Worm (Caenorhabditis elegans) whole organism, young adult: ENCODE data around the gene nfm-1.

Source experiments
- C17E4.6 ChIP-seq: fragments of 200-800 bp; sonication (Bioruptor generic); IDR thresholded peaks from 2 replicates; pipeline ENCODE4 v1.3.6; 2022; ENCODE audit warnings: missing genetic modification reagents, missing genetic modification characterization, missing compliant biosample characterization
- F10E7.11 ChIP-seq: sonication (generic microtip); optimal IDR thresholded peaks from 2 replicates; lab custom pipeline; 2017; ENCODE audit warnings: mild to moderate bottlenecking, missing genetic modification characterization, moderate library complexity, missing compliant biosample characterization
- F22D6.2 ChIP-seq: sonication (generic microtip); optimal IDR thresholded peaks from 2 replicates; lab custom pipeline; 2016; ENCODE audit warnings: mild to moderate bottlenecking, missing genetic modification characterization, missing compliant biosample characterization
- F33H1.4 ChIP-seq: fragments of 200-800 bp; sonication (Bioruptor generic); IDR thresholded peaks from 2 replicates; pipeline ENCODE4 v1.3.6; 2022; ENCODE audit warnings: missing genetic modification reagents, missing genetic modification characterization, missing compliant biosample characterization
- F52B5.7 ChIP-seq: sonication (generic microtip); optimal IDR thresholded peaks from 2 replicates; lab custom pipeline; 2016; ENCODE audit warnings: mild to moderate bottlenecking, missing genetic modification characterization, missing compliant biosample characterization
- F55B11.4 ChIP-seq: sonication (generic microtip); optimal IDR thresholded peaks from 2 replicates; lab custom pipeline; 2016; ENCODE audit warnings: missing compliant biosample characterization, missing genetic modification characterization, borderline replicate concordance; ENCODE audit not compliant: insufficient read depth
- K11D2.4 ChIP-seq: fragments of 200-800 bp; sonication (Bioruptor generic); IDR thresholded peaks from 2 replicates; pipeline ENCODE4 v1.3.6; 2022; ENCODE audit warnings: missing genetic modification reagents, missing genetic modification characterization, missing compliant biosample characterization
- Y56A3A.18 ChIP-seq: fragments of 200-800 bp; sonication (Bioruptor generic); IDR thresholded peaks from 2 replicates; pipeline ENCODE4 v1.3.6; 2022; ENCODE audit warnings: missing genetic modification reagents, missing genetic modification characterization, missing compliant biosample characterization
- ZK185.1 ChIP-seq: sonication (generic microtip); optimal IDR thresholded peaks from 2 replicates; lab custom pipeline; 2016; ENCODE audit warnings: mild to moderate bottlenecking, missing genetic modification characterization, missing compliant biosample characterization; ENCODE audit not compliant: poor library complexity, severe bottlenecking
- akir-1 ChIP-seq: fragments of 200-800 bp; sonication (Bioruptor generic); optimal IDR thresholded peaks from 2 replicates; lab custom pipeline; 2018; ENCODE audit warnings: mild to moderate bottlenecking, missing genetic modification characterization, moderate library complexity, missing compliant biosample characterization
- attf-3 ChIP-seq: fragments of 200-800 bp; sonication (Bioruptor generic); conservative IDR thresholded peaks from 2 replicates; pipeline ENCODE4 v1.3.6; 2022; ENCODE audit warnings: missing genetic modification reagents, missing genetic modification characterization, missing compliant biosample characterization
- ccch-3 ChIP-seq: fragments of 200-800 bp; sonication (Bioruptor generic); optimal IDR thresholded peaks from 2 replicates; lab custom pipeline; 2018; ENCODE audit warnings: mild to moderate bottlenecking, missing genetic modification characterization, missing compliant biosample characterization
- ceh-40 ChIP-seq: fragments of 200-800 bp; sonication (Bioruptor generic); IDR thresholded peaks from 2 replicates; pipeline ENCODE4 v1.3.6; 2022; ENCODE audit warnings: missing genetic modification characterization, missing compliant biosample characterization
- die-1 ChIP-seq: sonication (generic microtip); optimal IDR thresholded peaks from 2 replicates; lab custom pipeline; 2016; ENCODE audit warnings: missing genotype, mild to moderate bottlenecking, missing genetic modification characterization, missing compliant biosample characterization
- dpff-1 ChIP-seq: sonication (generic microtip); optimal IDR thresholded peaks from 2 replicates; lab custom pipeline; 2017; ENCODE audit warnings: mild to moderate bottlenecking, missing genetic modification characterization, missing compliant biosample characterization
- egl-18 ChIP-seq: fragments of 200-800 bp; sonication (Bioruptor generic); IDR thresholded peaks from 2 replicates; pipeline ENCODE4 v1.3.6; 2022; ENCODE audit warnings: missing genetic modification reagents, missing genetic modification characterization, missing compliant biosample characterization
- egl-44 ChIP-seq: fragments of 200-800 bp; sonication (Bioruptor generic); IDR thresholded peaks from 2 replicates; pipeline ENCODE4 v1.3.6; 2022; ENCODE audit warnings: missing genetic modification reagents, missing genetic modification characterization, missing compliant biosample characterization
- egrh-3 ChIP-seq: fragments of 200-800 bp; sonication (Bioruptor generic); IDR thresholded peaks from 2 replicates; pipeline ENCODE4 v1.3.6; 2022; ENCODE audit warnings: missing genetic modification reagents, missing genetic modification characterization, missing compliant biosample characterization
- ekl-4 ChIP-seq: fragments of 200-800 bp; sonication (Bioruptor generic); IDR thresholded peaks from 2 replicates; pipeline ENCODE4 v1.3.6; 2022; ENCODE audit warnings: missing genetic modification reagents, missing genetic modification characterization, missing compliant biosample characterization
- fkh-3 ChIP-seq: sonication (generic microtip); optimal IDR thresholded peaks from 2 replicates; lab custom pipeline; 2016; ENCODE audit warnings: mild to moderate bottlenecking, missing genetic modification characterization, missing compliant biosample characterization
- gei-17 ChIP-seq: fragments of 200-800 bp; sonication (Bioruptor generic); optimal IDR thresholded peaks from 2 replicates; lab custom pipeline; 2018; ENCODE audit warnings: mild to moderate bottlenecking, missing genetic modification characterization, missing compliant biosample characterization
- him-1 ChIP-seq: sonication (generic microtip); optimal IDR thresholded peaks from 2 replicates; lab custom pipeline; 2016; ENCODE audit warnings: missing genotype, missing genetic modification reagents, missing genetic modification characterization, missing compliant biosample characterization
- lin-26 ChIP-seq: fragments of 200-800 bp; sonication (Bioruptor generic); IDR thresholded peaks from 2 replicates; pipeline ENCODE4 v1.3.6; 2022; ENCODE audit warnings: missing genetic modification reagents, missing genetic modification characterization, missing compliant biosample characterization
- lin-35 ChIP-seq, 3 experiments: fragments of 150-350 bp in 2 of 3; sonication (generic microtip) in 1 of 3; optimal IDR thresholded peaks; 2 replicates each; lab custom pipeline; 2014 to 2018; ENCODE audit warnings: missing biosample characterization in 3 of 3, missing genetic modification characterization in 3 of 3, missing genetic modification reagents in 3 of 3
- lir-1 ChIP-seq: fragments of 200-800 bp; sonication (Bioruptor generic); conservative IDR thresholded peaks from 2 replicates; pipeline ENCODE4 v1.3.6; 2022; ENCODE audit warnings: missing genetic modification reagents, missing genetic modification characterization, missing compliant biosample characterization
- lsy-27 ChIP-seq: sonication (generic microtip); optimal IDR thresholded peaks from 2 replicates; lab custom pipeline; 2017; ENCODE audit warnings: missing genetic modification characterization, mild to moderate bottlenecking, missing compliant biosample characterization, antibody characterized with exemption, missing genotype, borderline replicate concordance; ENCODE audit not compliant: insufficient read depth
- madf-10 ChIP-seq: sonication (generic microtip); optimal IDR thresholded peaks from 2 replicates; lab custom pipeline; 2016; ENCODE audit warnings: mild to moderate bottlenecking, missing genetic modification characterization, missing compliant biosample characterization
- madf-6 ChIP-seq: fragments of 200-800 bp; sonication (Bioruptor generic); IDR thresholded peaks from 2 replicates; pipeline ENCODE4 v1.3.6; 2022; ENCODE audit warnings: missing genetic modification reagents, missing genetic modification characterization, missing compliant biosample characterization
- madf-8 ChIP-seq: fragments of 200-800 bp; sonication (Bioruptor generic); conservative IDR thresholded peaks from 2 replicates; pipeline ENCODE4 v1.3.6; 2022; ENCODE audit warnings: missing genetic modification reagents, missing genetic modification characterization, missing compliant biosample characterization
- mcd-1 ChIP-seq: fragments of 200-800 bp; sonication (Bioruptor generic); IDR thresholded peaks from 2 replicates; pipeline ENCODE4 v1.3.6; 2022; ENCODE audit warnings: missing genetic modification reagents, missing genetic modification characterization, missing compliant biosample characterization
- nfya-2 ChIP-seq: fragments of 200-800 bp; sonication (Bioruptor generic); IDR thresholded peaks from 2 replicates; pipeline ENCODE4 v1.3.6; 2022; ENCODE audit warnings: missing genetic modification reagents, missing genetic modification characterization, missing compliant biosample characterization
- repo-1 ChIP-seq: sonication (generic microtip); optimal IDR thresholded peaks from 2 replicates; lab custom pipeline; 2017; ENCODE audit warnings: mild to moderate bottlenecking, missing genetic modification characterization, missing compliant biosample characterization
- rpc-1 ChIP-seq, 2 experiments: fragments of 150-350 bp in 1 of 2; sonication (generic microtip) in 1 of 2; optimal IDR thresholded peaks; 2 replicates each; lab custom pipeline; 2014 to 2018; ENCODE audit warnings: missing biosample characterization in 1 of 2, missing genetic modification characterization in 1 of 2, missing genetic modification reagents in 1 of 2, missing genotype in 1 of 2
- sdz-38 ChIP-seq: sonication (generic microtip); optimal IDR thresholded peaks from 2 replicates; lab custom pipeline; 2016; ENCODE audit warnings: missing genotype, missing genetic modification characterization, missing compliant biosample characterization
- snpc-1.1 ChIP-seq: sonication (generic microtip); optimal IDR thresholded peaks from 2 replicates; lab custom pipeline; 2017; ENCODE audit warnings: missing genetic modification characterization, mild to moderate bottlenecking, missing compliant biosample characterization, antibody characterized with exemption, moderate library complexity, missing genotype, missing genetic modification reagents; ENCODE audit not compliant: insufficient read depth
- snpc-1.3 ChIP-seq: sonication (generic microtip); optimal IDR thresholded peaks from 2 replicates; lab custom pipeline; 2017; ENCODE audit warnings: missing genetic modification characterization, mild to moderate bottlenecking, missing compliant biosample characterization, antibody characterized with exemption, moderate library complexity, missing genotype, missing genetic modification reagents; ENCODE audit not compliant: insufficient read depth
- snpc-3.4 ChIP-seq: sonication (generic microtip); optimal IDR thresholded peaks from 2 replicates; lab custom pipeline; 2017; ENCODE audit warnings: missing genetic modification characterization, mild to moderate bottlenecking, missing compliant biosample characterization, antibody characterized with exemption, moderate library complexity, missing genotype, missing genetic modification reagents
- tbp1 ChIP-seq: fragments of 200-800 bp; sonication (Bioruptor generic); optimal IDR thresholded peaks from 2 replicates; lab custom pipeline; 2018; ENCODE audit warnings: mild to moderate bottlenecking, missing genetic modification characterization, missing compliant biosample characterization
- tlf-1 ChIP-seq: fragments of 200-800 bp; sonication (Bioruptor generic); optimal IDR thresholded peaks from 2 replicates; lab custom pipeline; 2018; ENCODE audit warnings: mild to moderate bottlenecking, missing genetic modification characterization, missing compliant biosample characterization
- unc-130 ChIP-seq: sonication (generic microtip); optimal IDR thresholded peaks from 2 replicates; lab custom pipeline; 2016; ENCODE audit warnings: missing genetic modification reagents, missing genetic modification characterization, missing compliant biosample characterization
- zfh-2 ChIP-seq: fragments of 200-800 bp; sonication (Bioruptor generic); conservative IDR thresholded peaks from 2 replicates; pipeline ENCODE4 v1.3.6; 2022; ENCODE audit warnings: missing genetic modification reagents, missing genetic modification characterization, missing compliant biosample characterization
- ztf-26 ChIP-seq: sonication (generic microtip); optimal IDR thresholded peaks from 2 replicates; lab custom pipeline; 2017; ENCODE audit warnings: missing genetic modification characterization, missing compliant biosample characterization

The nfm-1 gene

DNA sequence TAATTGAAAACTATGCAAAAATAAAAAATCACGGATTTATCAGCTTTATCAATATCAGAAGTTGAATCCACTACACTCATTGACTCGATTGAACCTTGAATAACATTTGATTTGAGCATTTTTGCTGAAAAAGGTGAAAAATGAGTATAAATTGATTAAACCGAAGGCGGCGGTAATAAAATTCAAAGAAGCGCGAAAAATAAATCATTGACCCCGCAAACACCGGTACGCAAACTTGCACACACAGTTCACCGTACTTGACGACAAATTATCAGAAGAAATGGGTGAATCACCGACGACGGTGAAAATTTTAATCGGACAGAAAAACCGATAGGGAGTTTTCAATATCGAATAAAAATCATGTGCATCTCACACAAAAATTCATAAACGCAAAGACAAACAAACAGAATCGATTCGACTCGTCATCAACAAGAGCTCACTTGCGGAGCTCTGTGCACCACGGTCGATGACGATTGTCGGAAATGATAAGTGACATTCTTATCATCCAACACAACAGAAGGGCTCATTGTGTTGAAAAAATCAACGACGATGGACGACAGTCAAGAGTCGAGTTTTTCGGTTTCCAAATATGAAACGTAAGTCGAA is 9.7 kb upstream of the nfm-1 start, which contains the start of the genes wht-7 and Y42G9A.1 (continued):
- TF ChIP-seq ekl-4 (GFP tag; lab: Robert Waterston, UW) (no peak), unc-130 (GFP tag; lab: Kevin White, UChicago) (no peak), egl-18 (GFP tag; lab: Robert Waterston, UW) (no peak), mcd-1 (GFP tag; lab: Robert Waterston, UW) (no peak), ztf-26 (tag; lab: Kevin White, UChicago) (no peak), tbp1 (peak; percentile 15), F55B11.4 (tag; lab: Kevin White, UChicago) (no peak), madf-10 (tag; lab: Kevin White, UChicago) (no peak), him-1 (tag; lab: Kevin White, UChicago) (no peak), egl-44 (GFP tag; lab: Robert Waterston, UW) (no peak), F10E7.11 (tag; lab: Kevin White, UChicago) (no peak), lsy-27 (tag; lab: Kevin White, UChicago) (no peak), ceh-40 (no peak), madf-8 (GFP tag; lab: Robert Waterston, UW) (peak; percentile 54), gei-17 (GFP tag; lab: Kevin White, UChicago) (no peak), Y56A3A.18 (GFP tag; lab: Robert Waterston, UW) (no peak), F22D6.2 (tag; lab: Kevin White, UChicago) (no peak), ZK185.1 (tag; lab: Kevin White, UChicago) (no peak), lin-35 (GFP tag; optimal IDR thresholded peaks at IDR 0.05; lab: Kevin White, UChicago) (no peak), fkh-3 (tag; lab: Kevin White, UChicago) (no peak), repo-1 (tag; lab: Kevin White, UChicago) (peak; percentile 11), rpc-1 (optimal IDR thresholded peaks at IDR 0.05; lab: Kevin White, UChicago) (no peak), rpc-1 (tag; optimal IDR thresholded peaks at IDR 0.05; lab: Kevin White, UChicago) (no peak), ccch-3 (GFP tag; lab: Kevin White, UChicago) (no peak), die-1 (tag; lab: Kevin White, UChicago) (no peak), sdz-38 (tag; lab: Kevin White, UChicago) (no peak), lin-26 (GFP tag; lab: Robert Waterston, UW) (no peak), attf-3 (GFP tag; lab: Robert Waterston, UW) (peak; percentile 41; the same call in 1 of the 2 replicates), lir-1 (GFP tag; lab: Robert Waterston, UW) (no peak)

DNA sequence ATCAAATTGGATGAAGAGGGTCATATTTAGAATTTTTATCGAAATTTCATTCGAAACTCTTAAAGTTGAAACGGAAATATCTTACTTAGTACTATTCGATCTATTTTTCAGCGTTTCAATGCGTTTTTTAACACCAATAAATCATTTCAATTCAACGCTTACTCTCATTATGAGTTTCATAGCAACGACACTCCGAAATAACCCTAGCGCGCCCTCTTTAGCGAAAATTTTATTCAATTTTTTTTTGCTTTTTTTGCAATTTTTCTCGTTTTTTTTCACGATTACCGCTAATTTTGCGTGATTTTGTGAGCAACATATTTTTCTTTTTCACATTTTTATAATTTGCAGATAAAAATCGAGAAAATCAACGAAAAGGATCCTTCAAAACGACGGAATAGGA is 7.2 kb upstream of the nfm-1 start:
- TF ChIP-seq attf-3 (GFP tag; lab: Robert Waterston, UW) = peak; percentile 73
- TF ChIP-seq, all 124 proteins: peak for 1; not testable (repeated sequence) for 123

DNA sequence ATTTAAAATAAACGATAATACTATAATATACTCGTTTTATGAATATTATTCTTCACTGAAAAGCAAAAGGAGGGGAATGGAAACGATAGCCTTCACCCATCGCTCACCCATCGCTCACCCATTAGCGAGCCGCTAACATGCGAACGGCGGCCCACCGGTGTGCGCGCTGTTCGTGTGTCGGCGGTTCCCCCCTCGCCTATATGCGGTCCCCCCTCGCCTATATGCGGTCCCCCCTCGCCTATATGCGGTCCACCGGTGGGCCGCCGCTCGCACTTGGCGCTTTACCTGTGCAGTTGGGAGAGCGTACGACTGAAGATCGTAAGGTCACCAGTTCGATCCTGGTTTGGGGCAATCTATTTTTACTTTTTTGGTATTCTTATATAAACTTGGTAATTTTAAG is 6.1 kb upstream of the nfm-1 start:
- peak; percentile 25; the same call in 1 of the 2 replicates for TF ChIP-seq mcd-1 (GFP tag; lab: Robert Waterston, UW)
- TF ChIP-seq C17E4.6 (GFP tag; lab: Robert Waterston, UW) = peak; percentile 31; the same call in 1 of the 2 replicates
- TF ChIP-seq egrh-3 (GFP tag; lab: Robert Waterston, UW) = peak; percentile 83

DNA sequence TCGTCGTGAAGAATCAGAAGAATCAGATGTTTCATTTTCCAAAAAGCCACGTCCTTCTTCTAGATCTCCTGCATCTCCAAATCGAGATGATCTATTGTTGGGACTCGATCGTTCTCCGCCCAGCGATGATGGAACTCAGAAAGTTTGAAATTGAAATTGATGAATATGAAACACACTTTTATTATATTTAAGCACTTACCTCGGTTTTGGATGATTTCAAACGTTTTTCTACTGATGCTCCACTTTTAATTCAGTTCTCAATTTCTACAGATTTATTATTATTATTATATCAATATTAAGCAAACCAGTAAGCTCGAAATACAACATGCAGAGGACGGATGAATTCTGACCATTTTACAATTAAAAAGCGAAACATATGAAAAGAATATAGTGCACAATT is 4.7 kb upstream of the nfm-1 start:
- TF ChIP-seq tlf-1 (no peak), F52B5.7 (tag; lab: Kevin White, UChicago) (no peak), nfya-2 (no peak), dpff-1 (tag; lab: Kevin White, UChicago) (no peak), snpc-3.4 (tag; lab: Kevin White, UChicago) (no peak), snpc-1.3 (no peak), akir-1 (GFP tag; lab: Kevin White, UChicago) (no peak), zfh-2 (GFP tag; lab: Robert Waterston, UW) (no peak), K11D2.4 (no peak), repo-1 (tag; lab: Kevin White, UChicago) (no peak), F33H1.4 (no peak), madf-6 (no peak), snpc-1.1 (no peak)
